Fruit fly (Drosophila melanogaster) whole organism, embryonic: Measurements from ENCODE around the gene CG11828.
A peak's percentile ranks its signal among the peaks of the same experiment; 100 is the strongest.

Experiments used
- CG11247 ChIP-seq: fragments of 200-800 bp; sonication (Bioruptor generic); IDR thresholded peaks from 2 replicates; pipeline ENCODE4 v1.3.6; 2022; ENCODE audit warnings: missing biosample characterization, missing genetic modification characterization
- CG12104 ChIP-seq: fragments of 200-800 bp; sonication (Bioruptor generic); optimal IDR thresholded peaks from 3 replicates; lab custom pipeline; 2016; ENCODE audit warnings: missing biosample characterization, missing genetic modification characterization
- CG12942 ChIP-seq: fragments of 200-800 bp; sonication (Bioruptor generic); optimal IDR thresholded peaks from 3 replicates; lab custom pipeline; 2016; ENCODE audit warnings: missing biosample characterization, missing genetic modification characterization
- CG13123 ChIP-seq: fragments of 200-800 bp; sonication (Bioruptor generic); optimal IDR thresholded peaks from 2 replicates; lab custom pipeline; 2016; ENCODE audit warnings: missing biosample characterization, missing genetic modification characterization
- CG13424 ChIP-seq: fragments of 200-800 bp; sonication (Bioruptor generic); optimal IDR thresholded peaks from 2 replicates; lab custom pipeline; 2019; ENCODE audit warnings: missing biosample characterization, mild to moderate bottlenecking, missing genetic modification characterization, moderate library complexity
- CG15514 ChIP-seq: fragments of 200-800 bp; sonication (Bioruptor generic); optimal IDR thresholded peaks from 3 replicates; lab custom pipeline; 2017; ENCODE audit warnings: missing biosample characterization, missing genetic modification characterization, mild to moderate bottlenecking, moderate library complexity, missing genetic modification reagents
- CG18011 ChIP-seq: fragments of 200-800 bp; sonication (Bioruptor generic); optimal IDR thresholded peaks from 2 replicates; lab custom pipeline; 2017; ENCODE audit warnings: missing biosample characterization, missing genetic modification characterization, mild to moderate bottlenecking, moderate library complexity, missing genotype
- CG18764 ChIP-seq: fragments of 200-800 bp; sonication (Bioruptor generic); optimal IDR thresholded peaks from 3 replicates; lab custom pipeline; 2016; ENCODE audit warnings: missing biosample characterization, missing genetic modification characterization
- CG2678 ChIP-seq: fragments of 200-800 bp; sonication (Bioruptor generic); optimal IDR thresholded peaks from 3 replicates; lab custom pipeline; 2019; ENCODE audit warnings: missing biosample characterization, mild to moderate bottlenecking, missing genetic modification characterization, moderate library complexity
- CG3726 ChIP-seq: fragments of 200-800 bp; sonication (Bioruptor generic); IDR thresholded peaks from 3 replicates; pipeline ENCODE4, ENCODE4 v1.3.6; 2022; ENCODE audit warnings: missing biosample characterization, missing genetic modification characterization
- CG42726 ChIP-seq: fragments of 200-800 bp; sonication (Bioruptor generic); IDR thresholded peaks from 2 replicates; pipeline ENCODE4 v1.3.6; 2022; ENCODE audit warnings: missing biosample characterization, missing genetic modification characterization; ENCODE audit not compliant: partially characterized antibody
- CG4282 ChIP-seq: fragments of 200-800 bp; sonication (Bioruptor generic); optimal IDR thresholded peaks from 2 replicates; lab custom pipeline; 2016; ENCODE audit warnings: missing biosample characterization, missing genetic modification characterization
- CG5245 ChIP-seq: fragments of 200-800 bp; sonication (Bioruptor generic); optimal IDR thresholded peaks from 3 replicates; lab custom pipeline; 2016; ENCODE audit warnings: missing biosample characterization, missing genetic modification characterization
- CG7963 ChIP-seq: fragments of 200-800 bp; sonication (Bioruptor generic); IDR thresholded peaks from 3 replicates; pipeline ENCODE4 v1.3.6; 2022; ENCODE audit warnings: missing biosample characterization, missing genetic modification characterization; ENCODE audit not compliant: partially characterized antibody
- CG7987 ChIP-seq: fragments of 200-800 bp; sonication (Bioruptor generic); optimal IDR thresholded peaks from 2 replicates; lab custom pipeline; 2018; ENCODE audit warnings: missing biosample characterization, mild to moderate bottlenecking, missing genetic modification characterization, moderate library complexity
- CG8765 ChIP-seq: fragments of 200-800 bp; sonication (Bioruptor generic); IDR thresholded peaks from 2 replicates; pipeline ENCODE4 v1.3.6; 2022; ENCODE audit warnings: missing biosample characterization, missing genetic modification characterization
- CG9609 ChIP-seq: fragments of 200-800 bp; sonication (Bioruptor generic); optimal IDR thresholded peaks from 3 replicates; lab custom pipeline; 2016; ENCODE audit warnings: missing biosample characterization, missing genetic modification characterization
- Dll ChIP-seq: fragments of 200-800 bp; sonication (Bioruptor generic); IDR thresholded peaks from 4 replicates; pipeline ENCODE4 v1.3.6; 2022; ENCODE audit warnings: missing biosample characterization, missing genetic modification characterization; ENCODE audit not compliant: partially characterized antibody
- Elba2 ChIP-seq: fragments of 200-800 bp; sonication (Bioruptor generic); optimal IDR thresholded peaks from 3 replicates; lab custom pipeline; 2016; ENCODE audit warnings: missing biosample characterization, missing genetic modification characterization
- Fer1 ChIP-seq: fragments of 200-800 bp; sonication (Bioruptor generic); optimal IDR thresholded peaks from 2 replicates; lab custom pipeline; 2017; ENCODE audit warnings: missing biosample characterization, mild to moderate bottlenecking, missing genetic modification characterization
- GATAe ChIP-seq: fragments of 200-800 bp; sonication (Bioruptor generic); conservative IDR thresholded peaks from 2 replicates; pipeline ENCODE4 v1.3.6; 2022; ENCODE audit warnings: missing biosample characterization, missing genetic modification characterization
- H15 ChIP-seq: fragments of 200-800 bp; sonication (Bioruptor generic); IDR thresholded peaks from 3 replicates; pipeline ENCODE4 v1.3.6; 2022; ENCODE audit warnings: missing biosample characterization, missing genetic modification characterization
- HLH54F ChIP-seq: fragments of 200-800 bp; sonication (Bioruptor generic); optimal IDR thresholded peaks from 3 replicates; lab custom pipeline; 2016; ENCODE audit warnings: missing biosample characterization, missing genetic modification characterization
- Hey ChIP-seq: fragments of 200-800 bp; sonication (Bioruptor generic); optimal IDR thresholded peaks from 3 replicates; lab custom pipeline; 2018; ENCODE audit warnings: missing biosample characterization, mild to moderate bottlenecking, missing genetic modification characterization
- Hmx ChIP-seq: fragments of 200-800 bp; sonication (Bioruptor generic); optimal IDR thresholded peaks from 2 replicates; lab custom pipeline; 2016; ENCODE audit warnings: missing biosample characterization, missing genetic modification characterization
- Max ChIP-seq: fragments of 200-800 bp; sonication (Bioruptor generic); optimal IDR thresholded peaks from 2 replicates; lab custom pipeline; 2016; ENCODE audit warnings: missing biosample characterization, mild to moderate bottlenecking, missing genetic modification characterization
- NfI ChIP-seq: fragments of 200-800 bp; sonication (Bioruptor generic); optimal IDR thresholded peaks from 3 replicates; lab custom pipeline; 2018; ENCODE audit warnings: missing biosample characterization, mild to moderate bottlenecking, missing genetic modification characterization, moderate library complexity
- Scr ChIP-seq: fragments of 200-800 bp; sonication (Bioruptor generic); IDR thresholded peaks from 2 replicates; pipeline ENCODE4 v1.3.6; 2022; ENCODE audit warnings: missing biosample characterization, missing genetic modification characterization; ENCODE audit not compliant: partially characterized antibody
- Sry-β ChIP-seq: fragments of 200-800 bp; sonication (Bioruptor generic); optimal IDR thresholded peaks from 2 replicates; lab custom pipeline; 2018; ENCODE audit warnings: missing biosample characterization, mild to moderate bottlenecking, missing genetic modification characterization, moderate library complexity
- Trl ChIP-seq, 3 experiments: fragments of >200 bp in 2 of 3; fragments of 200-800 bp in 1 of 3; sonication (Bioruptor generic) in 1 of 3; optimal IDR thresholded peaks; 2 replicates in 1 of 3; 3 replicates in 2 of 3; lab custom pipeline; 2016 to 2017; ENCODE audit warnings: missing biosample characterization in 1 of 3, missing genetic modification characterization in 1 of 3
- abd-A ChIP-seq: fragments of 200-800 bp; sonication (Bioruptor generic); optimal IDR thresholded peaks from 3 replicates; lab custom pipeline; 2019; ENCODE audit warnings: missing biosample characterization, mild to moderate bottlenecking, missing genetic modification characterization, moderate library complexity
- cad ChIP-seq: fragments of >200 bp; optimal IDR thresholded peaks from 2 replicates; lab custom pipeline; 2017; ENCODE audit warnings: missing biosample characterization, missing genetic modification characterization
- crp ChIP-seq, 2 experiments: fragments of 200-800 bp; sonication (Bioruptor generic); optimal IDR thresholded peaks; 2 replicates in 1 of 2; 3 replicates in 1 of 2; lab custom pipeline; 2017; ENCODE audit warnings: missing biosample characterization in 2 of 2, missing genetic modification characterization in 2 of 2, mild to moderate bottlenecking in 1 of 2, moderate library complexity in 1 of 2
- cwo ChIP-seq: fragments of 200-800 bp; sonication (Bioruptor generic); optimal IDR thresholded peaks from 3 replicates; lab custom pipeline; 2017; ENCODE audit warnings: missing biosample characterization, missing genetic modification characterization, mild to moderate bottlenecking, moderate library complexity, missing genetic modification reagents
- en ChIP-seq: fragments of 200-800 bp; sonication (Bioruptor generic); optimal IDR thresholded peaks from 2 replicates; lab custom pipeline; 2016; ENCODE audit warnings: missing biosample characterization, missing genetic modification characterization
- eve ChIP-seq, 2 experiments: fragments of >200 bp; optimal IDR thresholded peaks; 2 replicates each; lab custom pipeline; 2017; ENCODE audit warnings: missing biosample characterization in 2 of 2, missing genetic modification characterization in 2 of 2
- gcm2 ChIP-seq: fragments of 200-800 bp; sonication (Bioruptor generic); optimal IDR thresholded peaks from 2 replicates; lab custom pipeline; 2016; ENCODE audit warnings: missing biosample characterization, missing genetic modification characterization
- h ChIP-seq: fragments of >200 bp; optimal IDR thresholded peaks from 2 replicates; lab custom pipeline; 2017
- jigr1 ChIP-seq: fragments of 200-800 bp; sonication (Bioruptor generic); IDR thresholded peaks from 3 replicates; pipeline ENCODE4 v1.3.6; 2022; ENCODE audit warnings: missing biosample characterization, missing genetic modification characterization
- kah ChIP-seq: fragments of 200-800 bp; sonication (Bioruptor generic); optimal IDR thresholded peaks from 2 replicates; lab custom pipeline; 2018; ENCODE audit warnings: missing biosample characterization, mild to moderate bottlenecking, missing genetic modification characterization
- knrl ChIP-seq: fragments of 200-800 bp; sonication (Bioruptor generic); IDR thresholded peaks from 3 replicates; pipeline ENCODE4 v1.3.6; 2022; ENCODE audit warnings: missing biosample characterization, missing genetic modification characterization; ENCODE audit not compliant: partially characterized antibody
- mld ChIP-seq: fragments of 200-800 bp; sonication (Bioruptor generic); IDR thresholded peaks from 3 replicates; pipeline ENCODE4 v1.3.6; 2022; ENCODE audit warnings: missing biosample characterization, missing genetic modification characterization; ENCODE audit not compliant: partially characterized antibody
- nerfin-2 ChIP-seq: fragments of 200-800 bp; sonication (Bioruptor generic); IDR thresholded peaks from 2 replicates; pipeline ENCODE4 v1.3.6; 2022; ENCODE audit warnings: missing biosample characterization, missing genetic modification characterization; ENCODE audit not compliant: partially characterized antibody
- pb ChIP-seq: fragments of 200-800 bp; sonication (Bioruptor generic); optimal IDR thresholded peaks from 3 replicates; lab custom pipeline; 2016; ENCODE audit warnings: missing biosample characterization, missing genetic modification characterization
- pros ChIP-seq: fragments of 200-800 bp; sonication (Bioruptor generic); optimal IDR thresholded peaks from 3 replicates; lab custom pipeline; 2019; ENCODE audit warnings: missing biosample characterization, mild to moderate bottlenecking, missing genetic modification characterization, moderate library complexity
- repo ChIP-seq: fragments of 200-800 bp; sonication (Bioruptor generic); optimal IDR thresholded peaks from 2 replicates; lab custom pipeline; 2016; ENCODE audit warnings: missing biosample characterization, missing genetic modification characterization
- salm ChIP-seq: fragments of 200-800 bp; sonication (Bioruptor generic); optimal IDR thresholded peaks from 2 replicates; lab custom pipeline; 2018; ENCODE audit warnings: missing biosample characterization, mild to moderate bottlenecking, missing genetic modification characterization
- sim ChIP-seq: fragments of 200-800 bp; sonication (Bioruptor generic); IDR thresholded peaks from 2 replicates; pipeline ENCODE4 v1.3.6; 2022; ENCODE audit warnings: missing biosample characterization, missing genetic modification characterization
- tap ChIP-seq: fragments of 200-800 bp; optimal IDR thresholded peaks from 3 replicates; lab custom pipeline; 2019; ENCODE audit warnings: missing biosample characterization, mild to moderate bottlenecking, missing genetic modification characterization, moderate library complexity
- trem ChIP-seq: fragments of 200-800 bp; optimal IDR thresholded peaks from 3 replicates; lab custom pipeline; 2019; ENCODE audit warnings: missing biosample characterization, mild to moderate bottlenecking, missing genetic modification characterization, moderate library complexity
- ttk ChIP-seq: fragments of 200-800 bp; sonication (Bioruptor generic); IDR thresholded peaks from 2 replicates; pipeline ENCODE4 v2.1.2; 2022; ENCODE audit warnings: missing biosample characterization, missing genetic modification characterization

The CG11828 gene

DNA sequence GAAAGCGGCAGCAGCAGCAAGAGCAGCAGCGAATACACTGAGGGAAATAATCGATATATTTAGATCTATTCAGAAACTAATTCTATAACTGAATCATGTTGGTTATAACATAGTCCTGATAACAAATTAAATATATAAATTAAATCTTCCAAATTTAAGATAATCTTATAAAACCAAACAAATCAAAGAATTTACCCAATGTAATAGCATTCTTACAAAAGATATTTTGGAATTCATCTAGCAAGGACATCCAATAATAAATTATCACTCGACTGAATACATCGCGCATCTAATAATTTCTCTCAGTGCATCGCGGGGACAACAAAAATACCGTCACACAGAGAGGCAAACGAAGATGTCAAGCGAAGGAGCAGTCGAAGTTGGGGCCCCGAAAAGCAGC is 36.3 kb downstream of the CG11828 start (continued):
- TF ChIP-seq CG4282 (GFP tag; lab: Kevin White, UChicago) = no peak
- TF ChIP-seq repo (GFP tag; lab: Kevin White, UChicago) = no peak
- no peak for TF ChIP-seq knrl (GFP tag; lab: Robert Waterston, UW)
- no peak for TF ChIP-seq en (GFP tag; lab: Kevin White, UChicago)
- TF ChIP-seq trem (tag; lab: Kevin White, UChicago) = no peak
- TF ChIP-seq tap (tag; lab: Kevin White, UChicago) = no peak
- TF ChIP-seq pb (GFP tag; lab: Kevin White, UChicago) = no peak
- TF ChIP-seq h (lab: Kevin White, UChicago) = no peak
- TF ChIP-seq eve (GFP tag; optimal IDR thresholded peaks at IDR 0.05; lab: Kevin White, UChicago) = no peak
- TF ChIP-seq CG13123 (GFP tag; lab: Kevin White, UChicago) = no peak
- TF ChIP-seq Fer1 (GFP tag; lab: Kevin White, UChicago) = peak; percentile 73
- no peak for TF ChIP-seq salm
- no peak for TF ChIP-seq CG7987 (GFP tag; lab: Kevin White, UChicago)
- no peak for TF ChIP-seq CG7963 (GFP tag; lab: Robert Waterston, UW)
- TF ChIP-seq CG11247 (GFP tag; lab: Robert Waterston, UW) = no peak
- no peak for TF ChIP-seq Max
- TF ChIP-seq Dll (GFP tag; lab: Robert Waterston, UW) = no peak
- TF ChIP-seq GATAe (GFP tag; lab: Robert Waterston, UW) = no peak
- no peak for TF ChIP-seq H15 (GFP tag; lab: Robert Waterston, UW)
- no peak for TF ChIP-seq Scr (GFP tag; lab: Robert Waterston, UW)
- no peak for TF ChIP-seq Elba2 (GFP tag; lab: Kevin White, UChicago)
- TF ChIP-seq nerfin-2 (GFP tag; lab: Robert Waterston, UW) = no peak
- TF ChIP-seq HLH54F (GFP tag; lab: Kevin White, UChicago) = no peak
- TF ChIP-seq crp (GFP tag; optimal IDR thresholded peaks at IDR 0.05; lab: Kevin White, UChicago) = no peak
- no peak for TF ChIP-seq CG5245 (GFP tag; lab: Kevin White, UChicago)
- peak; percentile 51 for TF ChIP-seq cwo (GFP tag; lab: Kevin White, UChicago)
- TF ChIP-seq CG18011 (GFP tag; lab: Kevin White, UChicago) = no peak
- TF ChIP-seq Sry-β (GFP tag; lab: Kevin White, UChicago) = no peak
- no peak for TF ChIP-seq mld (GFP tag; lab: Robert Waterston, UW)
- TF ChIP-seq CG12104 = no peak
- TF ChIP-seq Hmx (GFP tag; lab: Kevin White, UChicago) = no peak
- no peak for TF ChIP-seq CG12942 (GFP tag; lab: Kevin White, UChicago)
- TF ChIP-seq kah (GFP tag; lab: Kevin White, UChicago) = no peak
- no peak for TF ChIP-seq sim
- TF ChIP-seq CG2678 (tag; lab: Kevin White, UChicago) = peak; percentile 75

DNA sequence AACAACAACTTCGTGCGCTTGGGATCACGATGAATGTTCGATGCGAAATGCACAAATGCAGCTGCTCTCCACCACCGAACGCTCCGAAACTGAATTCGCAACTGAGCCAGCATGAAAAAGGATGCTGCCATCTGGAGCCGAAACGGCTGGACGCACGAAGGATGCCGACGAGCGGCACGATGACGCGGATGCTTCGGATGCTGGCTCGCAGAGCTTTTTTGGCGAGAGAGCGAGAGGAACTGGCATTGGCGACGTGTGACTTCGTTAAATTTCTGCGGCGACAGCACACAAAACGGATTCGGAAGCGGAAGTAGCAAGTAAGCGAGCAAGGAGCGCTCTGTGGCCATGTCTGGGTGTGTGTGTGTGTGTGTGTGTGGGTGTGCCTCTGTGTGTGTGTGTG is 47.4 kb downstream of the CG11828 start, which contains the start of gene DIP-gamma:
Gene DIP-gamma, minus strand, starts transcription at position 107 of the 400 bp plus-strand sequence.
- no peak for TF ChIP-seq cad (GFP tag; lab: Kevin White, UChicago)
- no peak for TF ChIP-seq CG13424 (tag; lab: Kevin White, UChicago)
- TF ChIP-seq Hey (tag; lab: Kevin White, UChicago) = no peak
- TF ChIP-seq CG18764 (GFP tag; lab: Kevin White, UChicago) = no peak
- TF ChIP-seq CG42726 (GFP tag; lab: Robert Waterston, UW) = no peak
- TF ChIP-seq pros = no peak
- no peak for TF ChIP-seq CG8765 (GFP tag; lab: Robert Waterston, UW)
- TF ChIP-seq NfI (GFP tag; lab: Kevin White, UChicago) = no peak
- no peak for TF ChIP-seq gcm2
- no peak for TF ChIP-seq CG15514 (GFP tag; lab: Kevin White, UChicago)
- no peak for TF ChIP-seq jigr1 (GFP tag; lab: Robert Waterston, UW)
- peak; percentile 49 for TF ChIP-seq abd-A (tag; lab: Kevin White, UChicago)
- peak in 1 of 2 experiments; percentile 33 for TF ChIP-seq Trl (optimal IDR thresholded peaks at IDR 0.05; lab: Kevin White, UChicago)
- no peak for TF ChIP-seq Trl (GFP tag; optimal IDR thresholded peaks at IDR 0.05; lab: Kevin White, UChicago)
- TF ChIP-seq CG3726 (GFP tag; lab: Robert Waterston, UW) = no peak
- TF ChIP-seq ttk (GFP tag; lab: Robert Waterston, UW) = no peak
- TF ChIP-seq CG9609 (GFP tag; lab: Kevin White, UChicago) = no peak
